Worm (Caenorhabditis elegans) whole organism, midembryonic: ENCODE measurements around the gene col-166.

Experiments
- T22C8.4 ChIP-seq: fragments of 200-800 bp; sonication (Bioruptor generic); IDR thresholded peaks from 2 replicates; pipeline ENCODE4 v1.3.6; 2022; ENCODE audit warnings: missing genetic modification characterization, missing compliant biosample characterization
- cog-1 ChIP-seq: sonication (generic microtip); optimal IDR thresholded peaks from 2 replicates; lab custom pipeline; 2016; ENCODE audit warnings: missing genetic modification characterization, missing compliant biosample characterization
- flt-1 ChIP-seq: fragments of 200-800 bp; sonication (Bioruptor generic); IDR thresholded peaks from 2 replicates; pipeline ENCODE4 v1.3.6; 2022; ENCODE audit warnings: missing genetic modification characterization, missing compliant biosample characterization
- klf-2 ChIP-seq: fragments of 200-800 bp; sonication (Bioruptor generic); conservative IDR thresholded peaks from 2 replicates; pipeline ENCODE4 v1.3.6; 2022; ENCODE audit warnings: missing genetic modification reagents, missing genetic modification characterization, missing compliant biosample characterization
- med-1 ChIP-seq: sonication (generic microtip); optimal IDR thresholded peaks from 2 replicates; lab custom pipeline; 2017; ENCODE audit warnings: missing genetic modification characterization, mild to moderate bottlenecking, missing compliant biosample characterization, antibody characterized with exemption, missing genetic modification reagents; ENCODE audit not compliant: insufficient read depth
- ref-1 ChIP-seq: fragments of 200-800 bp; sonication (Bioruptor generic); conservative IDR thresholded peaks from 2 replicates; pipeline ENCODE4 v1.3.6; 2022; ENCODE audit warnings: missing genetic modification reagents, missing genetic modification characterization, missing compliant biosample characterization
- tab-1 ChIP-seq: fragments of 200-800 bp; sonication (Bioruptor generic); IDR thresholded peaks from 2 replicates; pipeline ENCODE4 v1.3.6; 2022; ENCODE audit warnings: missing genetic modification characterization, missing compliant biosample characterization
- ztf-23 ChIP-seq: fragments of 200-800 bp; sonication (Bioruptor generic); IDR thresholded peaks from 2 replicates; pipeline ENCODE4 v1.3.6; 2022; ENCODE audit warnings: missing genetic modification reagents, missing genetic modification characterization, missing compliant biosample characterization
- ztf-29 ChIP-seq: fragments of 200-800 bp; sonication (Bioruptor generic); IDR thresholded peaks from 2 replicates; pipeline ENCODE4 v1.3.6; 2022; ENCODE audit warnings: missing genetic modification reagents, missing genetic modification characterization, missing compliant biosample characterization

col-166 gene

ce11 chrX:6253566-6253898 lies 26.3 kb upstream of the col-166 start:
- TF ChIP-seq klf-2 (no peak), ref-1 (GFP tag; lab: Robert Waterston, UW) (no peak), ztf-23 (GFP tag; lab: Robert Waterston, UW) (no peak)

ce11 chrX:6253899-6254670 lies 25.7 kb upstream of the col-166 start:
- TF ChIP-seq med-1 (GFP tag; lab: Kevin White, UChicago), result no peak
- no peak for TF ChIP-seq klf-2
- peak; percentile 16 for TF ChIP-seq cog-1 (tag; lab: Kevin White, UChicago)
- TF ChIP-seq T22C8.4 (GFP tag; lab: Robert Waterston, UW), result peak; percentile 31; the same call in 1 of the 2 replicates
- TF ChIP-seq ref-1 (GFP tag; lab: Robert Waterston, UW), result no peak
- TF ChIP-seq ztf-29 (GFP tag; lab: Robert Waterston, UW), result no peak
- no peak for TF ChIP-seq ztf-23 (GFP tag; lab: Robert Waterston, UW)
- peak; percentile 47; the same call in 1 of the 2 replicates for TF ChIP-seq tab-1 (GFP tag; lab: Robert Waterston, UW)
- TF ChIP-seq flt-1, result peak; percentile 53; the same call in 1 of the 2 replicates

ce11 chrX:6254671-6255031 lies 25.2 kb upstream of the col-166 start:
- TF ChIP-seq tab-1 (GFP tag; lab: Robert Waterston, UW), result no peak
- no peak for TF ChIP-seq ztf-29 (GFP tag; lab: Robert Waterston, UW)

ce11 chrX:6255561-6255960 lies 24.3 kb upstream of the col-166 start:
- TF ChIP-seq med-1 (GFP tag; lab: Kevin White, UChicago) (no peak), cog-1 (tag; lab: Kevin White, UChicago) (no peak), ref-1 (GFP tag; lab: Robert Waterston, UW) (no peak), flt-1 (0 out of 2 replicates have a peak, but pooled peaks have one; percentile 60), klf-2 (no peak), tab-1 (GFP tag; lab: Robert Waterston, UW) (no peak), ztf-29 (GFP tag; lab: Robert Waterston, UW) (no peak)

ce11 chrX:6256430-6256829 lies 23.4 kb upstream of the col-166 start:
- no peak for TF ChIP-seq T22C8.4 (GFP tag; lab: Robert Waterston, UW)
- no peak for TF ChIP-seq flt-1
- no peak for TF ChIP-seq ztf-29 (GFP tag; lab: Robert Waterston, UW)
- TF ChIP-seq cog-1 (tag; lab: Kevin White, UChicago), result no peak
- TF ChIP-seq ref-1 (GFP tag; lab: Robert Waterston, UW), result no peak

- TF ChIP-seq med-1 (GFP tag; lab: Kevin White, UChicago) (no peak), cog-1 (tag; lab: Kevin White, UChicago) (no peak), ref-1 (GFP tag; lab: Robert Waterston, UW) (no peak), flt-1 (no peak), tab-1 (GFP tag; lab: Robert Waterston, UW) (no peak), ztf-29 (GFP tag; lab: Robert Waterston, UW) (no peak), ztf-23 (GFP tag; lab: Robert Waterston, UW) (no peak), T22C8.4 (GFP tag; lab: Robert Waterston, UW) (no peak), klf-2 (no peak)
Measured at ce11 chrX:6256969-6257368, 22.8 kb upstream of the col-166 start.

- TF ChIP-seq tab-1 (GFP tag; lab: Robert Waterston, UW), result no peak
- TF ChIP-seq med-1 (GFP tag; lab: Kevin White, UChicago), result no peak
- TF ChIP-seq ztf-29 (GFP tag; lab: Robert Waterston, UW), result 0 out of 2 replicates have a peak, but pooled peaks have one; percentile 25
- no peak for TF ChIP-seq T22C8.4 (GFP tag; lab: Robert Waterston, UW)
Measured at ce11 chrX:6258409-6258808, 21.4 kb upstream of the col-166 start.

- TF ChIP-seq ztf-29 (GFP tag; lab: Robert Waterston, UW) (no peak), cog-1 (tag; lab: Kevin White, UChicago) (no peak), tab-1 (GFP tag; lab: Robert Waterston, UW) (no peak), flt-1 (no peak), ref-1 (GFP tag; lab: Robert Waterston, UW) (no peak), med-1 (GFP tag; lab: Kevin White, UChicago) (no peak), ztf-23 (GFP tag; lab: Robert Waterston, UW) (no peak), klf-2 (no peak), T22C8.4 (GFP tag; lab: Robert Waterston, UW) (no peak)
Measured at ce11 chrX:6259081-6259480, 20.7 kb upstream of the col-166 start.

ce11 chrX:6263194-6263698 lies 16.6 kb upstream of the col-166 start, which contains the start of gene W05H9.4:
W05H9.4 (plus strand) TSS chrX:6263648.
- TF ChIP-seq tab-1 (GFP tag; lab: Robert Waterston, UW) (no peak; the same call in 1 of the 2 replicates), klf-2 (no peak), med-1 (GFP tag; lab: Kevin White, UChicago) (no peak), ztf-23 (GFP tag; lab: Robert Waterston, UW) (no peak), cog-1 (tag; lab: Kevin White, UChicago) (peak; percentile 65), ztf-29 (GFP tag; lab: Robert Waterston, UW) (no peak), flt-1 (no peak), T22C8.4 (GFP tag; lab: Robert Waterston, UW) (peak; percentile 84), ref-1 (GFP tag; lab: Robert Waterston, UW) (no peak)

ce11 chrX:6266739-6267138 lies 13.1 kb upstream of the col-166 start, which contains the start of gene W05H9.2:
W05H9.2 (plus strand) TSS chrX:6267039.
- TF ChIP-seq tab-1 (GFP tag; lab: Robert Waterston, UW) (no peak), flt-1 (no peak), klf-2 (no peak), ztf-29 (GFP tag; lab: Robert Waterston, UW) (no peak), ref-1 (GFP tag; lab: Robert Waterston, UW) (no peak), T22C8.4 (GFP tag; lab: Robert Waterston, UW) (no peak), ztf-23 (GFP tag; lab: Robert Waterston, UW) (no peak), med-1 (GFP tag; lab: Kevin White, UChicago) (no peak), cog-1 (tag; lab: Kevin White, UChicago) (no peak)
